Fruit fly (Drosophila melanogaster) S2 (cell line): ENCODE results near the gene MED17.

Experiments used
- CG8478 ChIP-seq: fragments of >200 bp; optimal IDR thresholded peaks from 2 replicates; lab custom pipeline; 2018
- CTCF ChIP-seq, 2 experiments: fragments of >200 bp; optimal IDR thresholded peaks; 2 replicates each; lab custom pipeline; 2018

MED17 gene

dm6 chr3R:18168929-18169350, 19.9 kb upstream of the MED17 start:
- no peak for TF ChIP-seq CTCF (optimal IDR thresholded peaks at IDR 0.05; lab: Kevin White, UChicago)
- TF ChIP-seq CG8478 (lab: Kevin White, UChicago) = no peak

- TF ChIP-seq CTCF (optimal IDR thresholded peaks at IDR 0.05; lab: Kevin White, UChicago) (no peak), CG8478 (lab: Kevin White, UChicago) (no peak)
These were observed 18.8 kb upstream of the MED17 start for dm6 chr3R:18169982-18170531.

dm6 chr3R:18171983-18172967, 16.6 kb upstream of the MED17 start:
- no peak for TF ChIP-seq CTCF (optimal IDR thresholded peaks at IDR 0.05; lab: Kevin White, UChicago)
- no peak for TF ChIP-seq CG8478 (lab: Kevin White, UChicago)

- TF ChIP-seq CG8478 (lab: Kevin White, UChicago) (no peak), CTCF (optimal IDR thresholded peaks at IDR 0.05; lab: Kevin White, UChicago) (no peak)
These were observed 5.6 kb upstream of the MED17 start, which contains the start of gene cdm for dm6 chr3R:18183244-18183643. Gene cdm (minus strand): TSS chr3R:18183479.

- no peak for TF ChIP-seq CG8478 (lab: Kevin White, UChicago)
- no peak for TF ChIP-seq CTCF (optimal IDR thresholded peaks at IDR 0.05; lab: Kevin White, UChicago)
These were observed 3.5 kb upstream of the MED17 start, which contains the start of the genes Arp5 and CG7208 for dm6 chr3R:18185385-18185784. Gene Arp5 (plus strand): TSS chr3R:18185498. Gene CG7208 (minus strand): TSS chr3R:18185715.

dm6 chr3R:18191867-18192266, 3.0 kb downstream of the MED17 start, which contains the start of gene CG14313:
Gene CG14313 (minus strand): TSS chr3R:18191967.
- TF ChIP-seq CG8478 (lab: Kevin White, UChicago) = no peak
- TF ChIP-seq CTCF (optimal IDR thresholded peaks at IDR 0.05; lab: Kevin White, UChicago) = no peak

dm6 chr3R:18195295-18195694, 6.4 kb downstream of the MED17 start:
- TF ChIP-seq CTCF (optimal IDR thresholded peaks at IDR 0.05; lab: Kevin White, UChicago) (no peak), CG8478 (lab: Kevin White, UChicago) (no peak)

- TF ChIP-seq CTCF (optimal IDR thresholded peaks at IDR 0.05; lab: Kevin White, UChicago) (no peak), CG8478 (lab: Kevin White, UChicago) (no peak)
These were observed 7.7 kb downstream of the MED17 start for dm6 chr3R:18196622-18196990.

- no peak for TF ChIP-seq CG8478 (lab: Kevin White, UChicago)
- TF ChIP-seq CTCF (optimal IDR thresholded peaks at IDR 0.05; lab: Kevin White, UChicago) = no peak
These were observed 8.3 kb downstream of the MED17 start for dm6 chr3R:18196991-18197801.

- TF ChIP-seq CTCF (optimal IDR thresholded peaks at IDR 0.05; lab: Kevin White, UChicago) = no peak
- no peak for TF ChIP-seq CG8478 (lab: Kevin White, UChicago)
These were observed 8.9 kb downstream of the MED17 start for dm6 chr3R:18197802-18198148.

dm6 chr3R:18198518-18199118, 9.7 kb downstream of the MED17 start:
- TF ChIP-seq CG8478 (lab: Kevin White, UChicago) (no peak), CTCF (optimal IDR thresholded peaks at IDR 0.05; lab: Kevin White, UChicago) (no peak)

- TF ChIP-seq CG8478 (lab: Kevin White, UChicago) (no peak), CTCF (optimal IDR thresholded peaks at IDR 0.05; lab: Kevin White, UChicago) (no peak)
These were observed 10.5 kb downstream of the MED17 start, which contains the start of the genes Ssdp and CG7985 for dm6 chr3R:18199177-18199884. Gene Ssdp (minus strand): TSS chr3R:18199595. Gene CG7985 (plus strand): TSS chr3R:18199857.

- no peak for TF ChIP-seq CTCF (optimal IDR thresholded peaks at IDR 0.05; lab: Kevin White, UChicago)
- TF ChIP-seq CG8478 (lab: Kevin White, UChicago) = no peak
These were observed 11.0 kb downstream of the MED17 start for dm6 chr3R:18199885-18200249.
